Fruit fly (Drosophila melanogaster) whole organism, embryonic: Measurements from ENCODE around the gene CG3009.
A peak's percentile ranks its signal among the peaks of the same experiment; 100 is the strongest.

Experiments
- BEAF-32 ChIP-seq: fragments of 200-800 bp; sonication (Bioruptor generic); optimal IDR thresholded peaks from 3 replicates; lab custom pipeline; 2017; ENCODE audit warnings: missing biosample characterization, missing genetic modification characterization, mild to moderate bottlenecking, moderate library complexity, missing genetic modification reagents
- CG12391 ChIP-seq: fragments of 200-800 bp; sonication (Bioruptor generic); optimal IDR thresholded peaks from 3 replicates; lab custom pipeline; 2018; ENCODE audit warnings: missing biosample characterization, mild to moderate bottlenecking, missing genetic modification characterization, moderate library complexity
- CG12659 ChIP-seq: fragments of 200-800 bp; sonication (Bioruptor generic); optimal IDR thresholded peaks from 3 replicates; lab custom pipeline; 2017; ENCODE audit warnings: mild to moderate bottlenecking, missing biosample characterization, missing genetic modification reagents, missing genetic modification characterization
- CG13287 ChIP-seq: fragments of 200-800 bp; sonication (Bioruptor generic); IDR thresholded peaks from 2 replicates; pipeline ENCODE4 v1.3.6; 2022; ENCODE audit warnings: missing biosample characterization, missing genetic modification characterization; ENCODE audit not compliant: partially characterized antibody
- CG13424 ChIP-seq: fragments of 200-800 bp; sonication (Bioruptor generic); optimal IDR thresholded peaks from 2 replicates; lab custom pipeline; 2019; ENCODE audit warnings: missing biosample characterization, mild to moderate bottlenecking, missing genetic modification characterization, moderate library complexity
- CG17361 ChIP-seq: fragments of 200-800 bp; sonication (Bioruptor generic); IDR thresholded peaks from 3 replicates; pipeline ENCODE4 v1.3.6; 2022; ENCODE audit warnings: missing biosample characterization, missing genetic modification characterization
- CG17912 ChIP-seq: fragments of 200-800 bp; sonication (Bioruptor generic); optimal IDR thresholded peaks from 2 replicates; lab custom pipeline; 2018; ENCODE audit warnings: missing biosample characterization, mild to moderate bottlenecking, missing genetic modification characterization
- CG34376 ChIP-seq: fragments of 200-800 bp; sonication (Bioruptor generic); optimal IDR thresholded peaks from 2 replicates; lab custom pipeline; 2018; ENCODE audit warnings: missing biosample characterization, mild to moderate bottlenecking, missing genetic modification characterization
- CG4282 ChIP-seq: fragments of 200-800 bp; sonication (Bioruptor generic); optimal IDR thresholded peaks from 2 replicates; lab custom pipeline; 2016; ENCODE audit warnings: missing biosample characterization, missing genetic modification characterization
- CG4404 ChIP-seq: fragments of 200-800 bp; sonication (Bioruptor generic); IDR thresholded peaks from 2 replicates; pipeline ENCODE4 v1.3.6; 2022; ENCODE audit warnings: missing biosample characterization, missing genetic modification characterization
- CG4730 ChIP-seq: fragments of 200-800 bp; sonication (Bioruptor generic); IDR thresholded peaks from 2 replicates; pipeline ENCODE4 v1.3.6; 2022; ENCODE audit warnings: missing biosample characterization, missing genetic modification characterization
- CG6765 ChIP-seq: fragments of 200-800 bp; sonication (Bioruptor generic); optimal IDR thresholded peaks from 3 replicates; lab custom pipeline; 2017; ENCODE audit warnings: missing biosample characterization, mild to moderate bottlenecking, missing genetic modification characterization
- CG6791 ChIP-seq: fragments of 200-800 bp; sonication (Bioruptor generic); IDR thresholded peaks from 3 replicates; pipeline ENCODE4 v1.3.6; 2022; ENCODE audit warnings: missing biosample characterization, missing genetic modification characterization; ENCODE audit not compliant: partially characterized antibody
- CG7786 ChIP-seq: fragments of 200-800 bp; sonication (Bioruptor generic); optimal IDR thresholded peaks from 2 replicates; lab custom pipeline; 2016; ENCODE audit warnings: missing biosample characterization, missing genetic modification characterization
- CG7987 ChIP-seq: fragments of 200-800 bp; sonication (Bioruptor generic); optimal IDR thresholded peaks from 2 replicates; lab custom pipeline; 2018; ENCODE audit warnings: missing biosample characterization, mild to moderate bottlenecking, missing genetic modification characterization, moderate library complexity
- CG9797 ChIP-seq: fragments of 200-800 bp; sonication (Bioruptor generic); optimal IDR thresholded peaks from 3 replicates; lab custom pipeline; 2018; ENCODE audit warnings: missing biosample characterization, mild to moderate bottlenecking, missing genetic modification characterization
- CG9876 ChIP-seq: fragments of 200-800 bp; sonication (Bioruptor generic); optimal IDR thresholded peaks from 2 replicates; lab custom pipeline; 2016; ENCODE audit warnings: missing biosample characterization, missing genetic modification characterization
- D ChIP-seq, 2 experiments: fragments of 200-800 bp in 1 of 2; fragments of >200 bp in 1 of 2; sonication (Bioruptor generic) in 1 of 2; optimal IDR thresholded peaks; 2 replicates in 1 of 2; 3 replicates in 1 of 2; lab custom pipeline; 2017; ENCODE audit warnings: mild to moderate bottlenecking in 1 of 2, missing biosample characterization in 1 of 2, missing genetic modification characterization in 1 of 2, missing genetic modification reagents in 1 of 2
- Dp ChIP-seq: fragments of 200-800 bp; sonication (Bioruptor generic); optimal IDR thresholded peaks from 2 replicates; lab custom pipeline; 2018; ENCODE audit warnings: missing biosample characterization, mild to moderate bottlenecking, missing genetic modification characterization, moderate library complexity
- E2f2 ChIP-seq: fragments of 200-800 bp; sonication (Bioruptor generic); IDR thresholded peaks from 2 replicates; pipeline ENCODE4 v1.3.6; 2022; ENCODE audit warnings: missing biosample characterization, missing genetic modification characterization
- H15 ChIP-seq: fragments of 200-800 bp; sonication (Bioruptor generic); IDR thresholded peaks from 3 replicates; pipeline ENCODE4 v1.3.6; 2022; ENCODE audit warnings: missing biosample characterization, missing genetic modification characterization
- HmgZ ChIP-seq: fragments of 200-800 bp; sonication (Bioruptor generic); optimal IDR thresholded peaks from 2 replicates; lab custom pipeline; 2018; ENCODE audit warnings: missing biosample characterization, mild to moderate bottlenecking, missing genetic modification characterization
- Hr39 ChIP-seq: fragments of >200 bp; optimal IDR thresholded peaks from 2 replicates; lab custom pipeline; 2017
- Jarid2 ChIP-seq: fragments of 200-800 bp; sonication (Bioruptor generic); optimal IDR thresholded peaks from 3 replicates; lab custom pipeline; 2017; ENCODE audit warnings: mild to moderate bottlenecking, missing biosample characterization, missing genetic modification reagents, missing genetic modification characterization
- Med ChIP-seq: fragments of 200-800 bp; sonication (Bioruptor generic); peaks from one replicate; lab custom pipeline; 2016; ENCODE audit warnings: missing biosample characterization, missing genetic modification characterization, mild to moderate bottlenecking, inconsistent platforms, moderate library complexity
- Neu2 ChIP-seq: fragments of 200-800 bp; sonication (Bioruptor generic); optimal IDR thresholded peaks from 3 replicates; lab custom pipeline; 2016; ENCODE audit warnings: missing biosample characterization, missing genetic modification characterization, borderline replicate concordance
- Rfx ChIP-seq: fragments of 200-800 bp; sonication (Bioruptor generic); IDR thresholded peaks from 2 replicates; pipeline ENCODE4 v1.3.6; 2022; ENCODE audit warnings: missing biosample characterization, missing genetic modification characterization
- aop ChIP-seq: fragments of 200-800 bp; sonication (Bioruptor generic); IDR thresholded peaks from 2 replicates; pipeline ENCODE4 v1.3.6; 2022; ENCODE audit warnings: missing biosample characterization, missing genetic modification characterization
- bab2 ChIP-seq: fragments of 200-800 bp; sonication (Bioruptor generic); optimal IDR thresholded peaks from 2 replicates; lab custom pipeline; 2016; ENCODE audit warnings: missing biosample characterization, missing genetic modification characterization
- bowl ChIP-seq: fragments of 200-800 bp; sonication (Bioruptor generic); IDR thresholded peaks from 2 replicates; pipeline ENCODE4 v1.3.6; 2022; ENCODE audit warnings: missing biosample characterization, missing genetic modification characterization
- btn ChIP-seq: fragments of 200-800 bp; sonication (Bioruptor generic); optimal IDR thresholded peaks from 2 replicates; lab custom pipeline; 2016; ENCODE audit warnings: missing biosample characterization, missing genetic modification characterization
- chinmo ChIP-seq: fragments of 200-800 bp; sonication (Bioruptor generic); IDR thresholded peaks from 4 replicates; pipeline ENCODE4 v1.3.6; 2022; ENCODE audit warnings: missing biosample characterization, missing genetic modification characterization; ENCODE audit not compliant: partially characterized antibody
- disco-r ChIP-seq: fragments of 200-800 bp; sonication (Bioruptor generic); optimal IDR thresholded peaks from 2 replicates; lab custom pipeline; 2016; ENCODE audit warnings: missing biosample characterization, missing genetic modification characterization
- ewg ChIP-seq: fragments of 200-800 bp; sonication (Bioruptor generic); optimal IDR thresholded peaks from 3 replicates; lab custom pipeline; 2017; ENCODE audit warnings: mild to moderate bottlenecking, missing biosample characterization, missing genetic modification reagents, missing genetic modification characterization
- ftz-f1 ChIP-seq: fragments of 200-800 bp; sonication (Bioruptor generic); optimal IDR thresholded peaks from 2 replicates; lab custom pipeline; 2016; ENCODE audit warnings: missing biosample characterization, missing genetic modification characterization
- fu2 ChIP-seq: fragments of 200-800 bp; sonication (Bioruptor generic); optimal IDR thresholded peaks from 2 replicates; lab custom pipeline; 2016; ENCODE audit warnings: missing biosample characterization, missing genetic modification characterization
- gce ChIP-seq: fragments of 200-800 bp; sonication (Bioruptor generic); IDR thresholded peaks from 3 replicates; pipeline ENCODE4 v1.3.6; 2022; ENCODE audit warnings: missing biosample characterization, missing genetic modification characterization
- pb ChIP-seq: fragments of 200-800 bp; sonication (Bioruptor generic); optimal IDR thresholded peaks from 3 replicates; lab custom pipeline; 2016; ENCODE audit warnings: missing biosample characterization, missing genetic modification characterization
- peb ChIP-seq: fragments of 200-800 bp; sonication (Bioruptor generic); IDR thresholded peaks from 2 replicates; pipeline ENCODE4 v1.3.6; 2022; ENCODE audit warnings: missing biosample characterization, missing genetic modification characterization
- pfk ChIP-seq: fragments of 200-800 bp; sonication (Bioruptor generic); optimal IDR thresholded peaks from 2 replicates; lab custom pipeline; 2018; ENCODE audit warnings: missing biosample characterization, mild to moderate bottlenecking, missing genetic modification characterization, moderate library complexity
- pzg ChIP-seq: fragments of 200-800 bp; sonication (Bioruptor generic); optimal IDR thresholded peaks from 3 replicates; lab custom pipeline; 2018; ENCODE audit warnings: missing biosample characterization, mild to moderate bottlenecking, missing genetic modification characterization, moderate library complexity
- repo ChIP-seq: fragments of 200-800 bp; sonication (Bioruptor generic); optimal IDR thresholded peaks from 2 replicates; lab custom pipeline; 2016; ENCODE audit warnings: missing biosample characterization, missing genetic modification characterization
- sima ChIP-seq: fragments of 200-800 bp; sonication (Bioruptor generic); optimal IDR thresholded peaks from 2 replicates; lab custom pipeline; 2016; ENCODE audit warnings: missing biosample characterization, missing genetic modification characterization
- slbo ChIP-seq: fragments of 200-800 bp; sonication (Bioruptor generic); IDR thresholded peaks from 2 replicates; pipeline ENCODE4 v1.3.6; 2022; ENCODE audit warnings: missing biosample characterization, missing genetic modification characterization
- stwl ChIP-seq: fragments of 200-800 bp; sonication (Bioruptor generic); optimal IDR thresholded peaks from 3 replicates; lab custom pipeline; 2018; ENCODE audit warnings: missing biosample characterization, mild to moderate bottlenecking, missing genetic modification characterization, moderate library complexity
- sug ChIP-seq: fragments of 200-800 bp; optimal IDR thresholded peaks from 2 replicates; lab custom pipeline; 2019; ENCODE audit warnings: missing biosample characterization, mild to moderate bottlenecking, missing genetic modification characterization, moderate library complexity
- tap ChIP-seq: fragments of 200-800 bp; optimal IDR thresholded peaks from 3 replicates; lab custom pipeline; 2019; ENCODE audit warnings: missing biosample characterization, mild to moderate bottlenecking, missing genetic modification characterization, moderate library complexity
- z ChIP-seq: fragments of 200-800 bp; sonication (Bioruptor generic); IDR thresholded peaks from 3 replicates; pipeline ENCODE4 v1.3.6; 2022; ENCODE audit warnings: missing biosample characterization, missing genetic modification characterization
- zen ChIP-seq: fragments of 200-800 bp; sonication (Bioruptor generic); optimal IDR thresholded peaks from 3 replicates; lab custom pipeline; 2018; ENCODE audit warnings: missing biosample characterization, mild to moderate bottlenecking, missing genetic modification characterization, moderate library complexity
- zf30C ChIP-seq: fragments of 200-800 bp; sonication (Bioruptor generic); optimal IDR thresholded peaks from 3 replicates; lab custom pipeline; 2018; ENCODE audit warnings: missing biosample characterization, mild to moderate bottlenecking, missing genetic modification characterization

The CG3009 gene

DNA sequence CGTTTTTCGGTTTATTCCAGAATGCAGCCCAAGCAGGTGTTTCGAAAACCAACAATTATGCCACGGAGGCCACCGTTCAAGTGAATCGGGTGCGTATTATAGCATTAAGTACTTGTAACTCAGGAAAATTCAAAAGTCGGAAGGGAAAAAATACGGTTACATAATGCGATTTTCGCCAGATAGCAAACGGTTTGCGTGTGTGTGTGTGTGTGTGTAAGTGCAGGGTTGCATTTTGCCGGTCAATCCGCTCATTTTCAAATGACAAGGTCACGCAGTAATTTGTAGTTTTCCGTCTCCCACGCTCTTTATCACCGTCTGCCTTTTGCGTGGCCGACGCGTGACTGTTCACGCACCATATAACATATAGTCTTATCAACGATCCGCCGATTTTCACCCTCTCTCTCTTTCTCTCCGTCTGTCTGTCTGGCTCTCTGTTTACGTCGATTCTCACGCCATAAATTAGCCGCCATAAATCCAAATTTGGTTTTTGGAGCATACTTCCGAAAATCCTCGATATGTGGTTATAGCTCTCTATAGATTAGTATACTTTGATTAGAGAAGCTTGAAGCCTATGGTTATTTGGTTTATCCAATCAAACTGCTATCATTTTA, 36.4 kb upstream of the CG3009 start (continued):
- 0 out of 3 replicates have a peak, but pooled peaks have one; percentile 13 for TF ChIP-seq CG6791 (GFP tag; lab: Robert Waterston, UW)
- TF ChIP-seq H15 = no peak
- TF ChIP-seq zf30C (GFP tag; lab: Kevin White, UChicago) = no peak
- TF ChIP-seq CG13287 (GFP tag; lab: Robert Waterston, UW) = no peak
- TF ChIP-seq sima (GFP tag; lab: Kevin White, UChicago) = no peak
- TF ChIP-seq fu2 = no peak
- TF ChIP-seq Jarid2 = no peak
- no peak for TF ChIP-seq CG6765 (GFP tag; lab: Kevin White, UChicago)
- TF ChIP-seq ftz-f1 = peak; percentile 40
- TF ChIP-seq CG4282 = no peak
- no peak for TF ChIP-seq CG12391 (tag; lab: Kevin White, UChicago)
- no peak for TF ChIP-seq z (GFP tag; lab: Robert Waterston, UW)
- TF ChIP-seq Hr39 (lab: Kevin White, UChicago) = no peak
- no peak for TF ChIP-seq CG7786 (GFP tag; lab: Kevin White, UChicago)
- TF ChIP-seq bowl (GFP tag; lab: Robert Waterston, UW) = no peak
- peak; percentile 15 for TF ChIP-seq CG17912 (GFP tag; lab: Kevin White, UChicago)
- TF ChIP-seq CG34376 (GFP tag; lab: Kevin White, UChicago) = peak; percentile 58
- no peak for TF ChIP-seq CG4730
- no peak for TF ChIP-seq ewg (GFP tag; lab: Kevin White, UChicago)
- TF ChIP-seq tap = no peak
- 0 out of 4 replicates have a peak, but pooled peaks have one; percentile 41 for TF ChIP-seq chinmo (GFP tag; lab: Robert Waterston, UW)
- no peak for TF ChIP-seq pfk (GFP tag; lab: Kevin White, UChicago)
- TF ChIP-seq repo (GFP tag; lab: Kevin White, UChicago) = no peak
- no peak for TF ChIP-seq pb (GFP tag; lab: Kevin White, UChicago)
- TF ChIP-seq Rfx (GFP tag; lab: Robert Waterston, UW) = no peak
- peak; percentile 86 for TF ChIP-seq CG7987 (GFP tag; lab: Kevin White, UChicago)
- peak; percentile 9 for TF ChIP-seq stwl
- peak; percentile 13 for TF ChIP-seq sug (tag; lab: Kevin White, UChicago)
- TF ChIP-seq CG9876 (GFP tag; lab: Kevin White, UChicago) = no peak
- TF ChIP-seq aop (GFP tag; lab: Robert Waterston, UW) = no peak
- no peak for TF ChIP-seq btn (GFP tag; lab: Kevin White, UChicago)
- TF ChIP-seq Neu2 (GFP tag; lab: Kevin White, UChicago) = no peak
- TF ChIP-seq, all 482 proteins: peak for 26

DNA sequence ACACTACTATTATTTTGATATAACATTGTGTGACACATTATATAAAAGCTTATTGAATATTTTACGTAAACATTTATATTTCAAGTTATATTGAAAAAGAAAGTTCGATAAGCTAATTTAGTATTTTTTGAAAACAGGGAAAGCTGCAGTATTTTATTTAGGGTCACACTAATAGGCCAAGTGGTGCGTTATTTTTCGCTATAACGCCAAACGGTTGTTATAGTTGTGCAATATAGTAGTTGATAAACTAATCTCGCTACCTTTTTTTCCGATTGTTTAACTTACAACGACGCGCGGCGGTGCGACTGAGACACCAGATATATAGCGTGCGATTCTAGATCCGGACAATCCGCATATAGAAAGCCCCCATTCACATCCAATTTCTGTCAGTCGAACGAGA, 35.6 kb upstream of the CG3009 start, which contains the start of gene Pdha:
Gene Pdha (plus strand): TSS at position 167 of the 400 bp plus-strand sequence.
- no peak for TF ChIP-seq gce (GFP tag; lab: Robert Waterston, UW)
- TF ChIP-seq CG17361 (GFP tag; lab: Robert Waterston, UW) = 0 out of 3 replicates have a peak, but pooled peaks have one; percentile 9
- peak; percentile 18 for TF ChIP-seq HmgZ (tag; lab: Kevin White, UChicago)
- TF ChIP-seq D (optimal IDR thresholded peaks at IDR 0.05; lab: Kevin White, UChicago) = no peak
- TF ChIP-seq D (GFP tag; optimal IDR thresholded peaks at IDR 0.05; lab: Kevin White, UChicago) = no peak
- TF ChIP-seq disco-r (GFP tag; lab: Kevin White, UChicago) = no peak
- TF ChIP-seq Med (GFP tag; lab: Kevin White, UChicago) = peak; percentile 26
- TF ChIP-seq peb = no peak
- peak; percentile 21; the same call in 1 of the 2 replicates for TF ChIP-seq slbo (GFP tag; lab: Robert Waterston, UW)
- TF ChIP-seq CG13424 (tag; lab: Kevin White, UChicago) = no peak
- peak; percentile 47 for TF ChIP-seq pzg (GFP tag; lab: Kevin White, UChicago)
- peak; percentile 46 for TF ChIP-seq stwl
- TF ChIP-seq CG13287 (GFP tag; lab: Robert Waterston, UW) = peak; percentile 7; the same call in 1 of the 2 replicates
- TF ChIP-seq zen (tag; lab: Kevin White, UChicago) = no peak
- 0 out of 2 replicates have a peak, but pooled peaks have one; percentile 16 for TF ChIP-seq E2f2
- peak; percentile 22 for TF ChIP-seq BEAF-32 (GFP tag; lab: Kevin White, UChicago)
- peak; percentile 45 for TF ChIP-seq CG9797 (GFP tag; lab: Kevin White, UChicago)
- TF ChIP-seq CG12659 (GFP tag; lab: Kevin White, UChicago) = peak; percentile 18
- no peak for TF ChIP-seq bab2 (GFP tag; lab: Kevin White, UChicago)
- TF ChIP-seq CG4404 (GFP tag; lab: Robert Waterston, UW) = no peak
- peak; percentile 1 for TF ChIP-seq sug (tag; lab: Kevin White, UChicago)
- peak; percentile 3 for TF ChIP-seq Dp (GFP tag; lab: Kevin White, UChicago)
